Fruit fly (Drosophila melanogaster) whole organism, embryonic: ENCODE results near the gene CG3702.
A peak's percentile ranks its signal among the peaks of the same experiment; 100 is the strongest.

Source experiments
- CG14710 ChIP-seq: fragments of 200-800 bp; sonication (Bioruptor generic); optimal IDR thresholded peaks from 3 replicates; lab custom pipeline; 2019; ENCODE audit warnings: missing biosample characterization, mild to moderate bottlenecking, missing genetic modification characterization, moderate library complexity
- CG1792 ChIP-seq: fragments of 200-800 bp; sonication (Bioruptor generic); optimal IDR thresholded peaks from 2 replicates; lab custom pipeline; 2016; ENCODE audit warnings: missing biosample characterization, missing genetic modification characterization
- CG9609 ChIP-seq: fragments of 200-800 bp; sonication (Bioruptor generic); optimal IDR thresholded peaks from 3 replicates; lab custom pipeline; 2016; ENCODE audit warnings: missing biosample characterization, missing genetic modification characterization
- HLH3B ChIP-seq: fragments of 200-800 bp; sonication (Bioruptor generic); IDR thresholded peaks from 2 replicates; pipeline ENCODE4 v1.3.6; 2022; ENCODE audit warnings: missing biosample characterization, missing genetic modification characterization
- Hr78 ChIP-seq, 2 experiments: fragments of 200-800 bp in 1 of 2; fragments of >200 bp in 1 of 2; sonication (Bioruptor generic) in 1 of 2; optimal IDR thresholded peaks; 2 replicates each; lab custom pipeline; 2017 to 2019; ENCODE audit warnings: missing biosample characterization in 2 of 2, missing genetic modification characterization in 2 of 2, mild to moderate bottlenecking in 1 of 2, moderate library complexity in 1 of 2
- NK7.1 ChIP-seq: fragments of 200-800 bp; sonication (Bioruptor generic); optimal IDR thresholded peaks from 3 replicates; lab custom pipeline; 2016; ENCODE audit warnings: missing biosample characterization, missing genetic modification characterization
- chif ChIP-seq, 2 experiments: fragments of 200-800 bp; sonication (Bioruptor generic); optimal IDR thresholded peaks; 3 replicates each; lab custom pipeline; 2016; ENCODE audit warnings: missing biosample characterization in 2 of 2, missing genetic modification characterization in 2 of 2
- croc ChIP-seq: fragments of 200-800 bp; sonication (Bioruptor generic); conservative IDR thresholded peaks from 3 replicates; pipeline ENCODE4 v1.3.6; 2022; ENCODE audit warnings: missing biosample characterization, missing genetic modification characterization
- gcm ChIP-seq: fragments of 200-800 bp; sonication (Bioruptor generic); optimal IDR thresholded peaks from 2 replicates; lab custom pipeline; 2019; ENCODE audit warnings: missing biosample characterization, mild to moderate bottlenecking, missing genetic modification characterization, moderate library complexity
- insv ChIP-seq, 2 experiments: fragments of 200-800 bp; sonication (Bioruptor generic); optimal IDR thresholded peaks; 3 replicates each; lab custom pipeline; 2016 to 2018; ENCODE audit warnings: missing biosample characterization in 2 of 2, missing genetic modification characterization in 2 of 2
- phol ChIP-seq: fragments of 200-800 bp; sonication (Bioruptor generic); optimal IDR thresholded peaks from 3 replicates; lab custom pipeline; 2018; ENCODE audit warnings: missing biosample characterization, mild to moderate bottlenecking, missing genetic modification characterization, moderate library complexity
- vfl ChIP-seq: fragments of 200-800 bp; sonication (Bioruptor generic); optimal IDR thresholded peaks from 2 replicates; lab custom pipeline; 2016; ENCODE audit warnings: missing biosample characterization, missing genetic modification characterization

DNA sequence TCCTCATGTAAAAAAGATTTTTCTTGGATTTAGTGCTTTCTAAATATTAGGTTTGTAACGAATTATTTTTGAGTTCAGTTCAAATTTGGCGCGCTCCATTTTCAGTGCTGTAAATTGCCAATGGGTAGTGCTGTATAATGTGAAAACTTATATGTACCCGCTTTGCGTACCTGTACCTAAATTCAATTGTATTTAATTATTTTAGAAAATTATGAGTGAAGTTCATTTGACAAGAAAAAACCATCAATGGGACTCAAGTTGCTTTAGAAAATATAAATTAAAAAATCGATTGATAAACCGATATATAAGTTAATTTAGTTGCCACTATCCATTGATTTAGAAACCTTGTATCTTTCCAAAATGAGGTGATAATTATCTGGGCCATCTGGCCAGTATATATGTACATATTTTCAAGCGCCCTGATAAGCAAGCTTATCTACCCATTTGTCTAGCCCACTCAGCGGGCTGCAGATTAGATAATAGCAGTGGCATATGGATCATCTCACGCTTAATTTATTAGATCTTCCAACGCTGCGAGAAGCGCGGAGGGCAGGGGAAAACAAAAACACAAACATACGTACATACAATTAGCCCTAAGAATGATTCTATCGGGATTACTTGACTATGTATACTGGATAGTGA, 2.6 kb downstream of the CG3702 start:
- no peak for TF ChIP-seq HLH3B
- TF ChIP-seq croc (GFP tag; lab: Robert Waterston, UW), result no peak
- TF ChIP-seq CG1792 (GFP tag; lab: Kevin White, UChicago), result no peak
- no peak for TF ChIP-seq CG9609 (GFP tag; lab: Kevin White, UChicago)
- TF ChIP-seq gcm, result peak; percentile 26
- peak; percentile 18 for TF ChIP-seq CG14710
- TF ChIP-seq Hr78 (GFP tag; optimal IDR thresholded peaks at IDR 0.05; lab: Kevin White, UChicago), result no peak
- peak; percentile 15 for TF ChIP-seq phol
- no peak for TF ChIP-seq vfl (GFP tag; lab: Kevin White, UChicago)
- no peak for TF ChIP-seq NK7.1 (GFP tag; lab: Kevin White, UChicago)
- peak in 1 of 2 experiments; percentile 20 for TF ChIP-seq insv (GFP tag; optimal IDR thresholded peaks at IDR 0.05; lab: Kevin White, UChicago)
- TF ChIP-seq chif (GFP tag; optimal IDR thresholded peaks at IDR 0.05; lab: Kevin White, UChicago), result no peak
